Fruit fly (Drosophila melanogaster): ENCODE results near the gene Rsph9.

The Rsph9 gene

dm6 chr2L:17450505-17451415 is 38.3 kb upstream of the Rsph9 start:
- TF ChIP-seq CG6854 (GFP tag; optimal IDR thresholded peaks at IDR 0.05): peak; percentile 63
- TF ChIP-seq pzg (GFP tag; optimal IDR thresholded peaks at IDR 0.05): no peak
- peak; percentile 65 for TF ChIP-seq lilli (GFP tag; optimal IDR thresholded peaks at IDR 0.05)
- no peak for TF ChIP-seq p53 (GFP tag; optimal IDR thresholded peaks at IDR 0.05)
- TF ChIP-seq CG17328 (GFP tag; IDR thresholded peaks at IDR 0.05): no peak
- TF ChIP-seq shn (GFP tag; optimal IDR thresholded peaks at IDR 0.05): peak; percentile 36
- peak; percentile 27 for TF ChIP-seq Antp (GFP tag; optimal IDR thresholded peaks at IDR 0.05)
- peak; percentile 90 for TF ChIP-seq sens (GFP tag)
- TF ChIP-seq Hmx (GFP tag; optimal IDR thresholded peaks at IDR 0.05): peak; percentile 50
- TF ChIP-seq CG2678 (tag; optimal IDR thresholded peaks at IDR 0.05): peak; percentile 81
- peak; percentile 33 for TF ChIP-seq nom (GFP tag; optimal IDR thresholded peaks at IDR 0.05)
- TF ChIP-seq run (tag; optimal IDR thresholded peaks at IDR 0.05): peak; percentile 49
- TF ChIP-seq CG1529 (GFP tag; optimal IDR thresholded peaks at IDR 0.05): peak; percentile 9
- TF ChIP-seq CG7372 (GFP tag; IDR thresholded peaks at IDR 0.05): no peak
- TF ChIP-seq btn (GFP tag; optimal IDR thresholded peaks at IDR 0.05): no peak
- peak; percentile 63 for TF ChIP-seq slbo (GFP tag; IDR thresholded peaks at IDR 0.05)
- peak; percentile 53 for TF ChIP-seq sd (tag; optimal IDR thresholded peaks at IDR 0.05)
- peak; percentile 73 for TF ChIP-seq caup (GFP tag; optimal IDR thresholded peaks at IDR 0.05; ENCODE audit: severe bottlenecking)
- TF ChIP-seq esg (GFP tag; conservative IDR thresholded peaks at IDR 0.05): 0 out of 2 replicates have a peak, but pooled peaks have one; percentile 5
- TF ChIP-seq dm (GFP tag; optimal IDR thresholded peaks at IDR 0.05): no peak
- no peak for TF ChIP-seq CG3065 (GFP tag; optimal IDR thresholded peaks at IDR 0.05)
- TF ChIP-seq gem (tag; optimal IDR thresholded peaks at IDR 0.05): peak; percentile 83
- TF ChIP-seq Oli (tag; optimal IDR thresholded peaks at IDR 0.05): peak; percentile 72
- TF ChIP-seq maf-S (GFP tag; optimal IDR thresholded peaks at IDR 0.05): peak; percentile 17
- TF ChIP-seq D (optimal IDR thresholded peaks at IDR 0.05): no peak
- peak; percentile 40 for TF ChIP-seq D (GFP tag; optimal IDR thresholded peaks at IDR 0.05)
- 0 out of 2 replicates have a peak, but pooled peaks have one; percentile 46 for TF ChIP-seq CG5953 (GFP tag; IDR thresholded peaks at IDR 0.05)
- peak; percentile 10 for TF ChIP-seq CG13123 (GFP tag; optimal IDR thresholded peaks at IDR 0.05)
- TF ChIP-seq lab (GFP tag; optimal IDR thresholded peaks at IDR 0.05): peak; percentile 70
- peak; percentile 15 for TF ChIP-seq en (GFP tag; optimal IDR thresholded peaks at IDR 0.05)
- no peak for TF ChIP-seq CG16863 (GFP tag; optimal IDR thresholded peaks at IDR 0.05)
- TF ChIP-seq ttk (GFP tag; IDR thresholded peaks at IDR 0.05): no peak
- TF ChIP-seq grn (GFP tag; optimal IDR thresholded peaks at IDR 0.05): no peak
- peak; percentile 97 for TF ChIP-seq kay (GFP tag; optimal IDR thresholded peaks at IDR 0.05)
- TF ChIP-seq tup (GFP tag; optimal IDR thresholded peaks at IDR 0.05): no peak
- TF ChIP-seq Lim3 (GFP tag; IDR thresholded peaks at IDR 0.05): no peak
- TF ChIP-seq CG7839 (tag; optimal IDR thresholded peaks at IDR 0.05): peak; percentile 75
- TF ChIP-seq Vsx1 (GFP tag; optimal IDR thresholded peaks at IDR 0.05): peak; percentile 33
- peak; percentile 66 for TF ChIP-seq Fer3 (tag; optimal IDR thresholded peaks at IDR 0.05)
- TF ChIP-seq CG13894 (tag; optimal IDR thresholded peaks at IDR 0.05): peak; percentile 69
- peak; percentile 66 for TF ChIP-seq grau (tag; optimal IDR thresholded peaks at IDR 0.05)
- TF ChIP-seq bsh (GFP tag; optimal IDR thresholded peaks at IDR 0.05): peak in 1 of 2 experiments; percentile 48
- peak; percentile 60 for TF ChIP-seq Asciz (GFP tag; optimal IDR thresholded peaks at IDR 0.05)
- TF ChIP-seq Hand (GFP tag; optimal IDR thresholded peaks at IDR 0.05): peak; percentile 5
- peak; percentile 46 for TF ChIP-seq Deaf1 (tag; optimal IDR thresholded peaks at IDR 0.05)
- TF ChIP-seq Pdp1 (GFP tag; optimal IDR thresholded peaks at IDR 0.05): peak; percentile 9 to 53
- TF ChIP-seq hkb (optimal IDR thresholded peaks at IDR 0.05): no peak
- TF ChIP-seq hkb (GFP tag; IDR thresholded peaks at IDR 0.05): peak; percentile 81
- TF ChIP-seq CG10366 (GFP tag; IDR thresholded peaks at IDR 0.05): peak; percentile 23; the same call in 1 of the 2 replicates
